Worm (Caenorhabditis elegans) whole organism, late embryonic: Measurements from ENCODE around the gene drd-10.

Experiments used
- C38D4.7 ChIP-seq: fragments of 200-800 bp; sonication (Bioruptor generic); optimal IDR thresholded peaks from 2 replicates; lab custom pipeline; 2018; ENCODE audit warnings: mild to moderate bottlenecking, missing genetic modification characterization, moderate library complexity, missing compliant biosample characterization
- F13H6.1 ChIP-seq: sonication (generic microtip); optimal IDR thresholded peaks from 2 replicates; lab custom pipeline; 2016; ENCODE audit warnings: missing genetic modification characterization, missing compliant biosample characterization
- K09A11.1 ChIP-seq: sonication (generic microtip); optimal IDR thresholded peaks from 2 replicates; lab custom pipeline; 2017; ENCODE audit warnings: antibody characterized with exemption, mild to moderate bottlenecking, missing genetic modification characterization, missing compliant biosample characterization; ENCODE audit not compliant: insufficient read depth
- T23F11.4 ChIP-seq: fragments of 200-800 bp; sonication (Bioruptor generic); optimal IDR thresholded peaks from 2 replicates; lab custom pipeline; 2018; ENCODE audit warnings: mild to moderate bottlenecking, missing genetic modification characterization, missing compliant biosample characterization
- ama-1 ChIP-seq: fragments of 150-350 bp; optimal IDR thresholded peaks from 2 replicates; lab custom pipeline; 2014
- ceh-19 ChIP-seq: fragments of 200-800 bp; sonication (Bioruptor generic); optimal IDR thresholded peaks from 2 replicates; lab custom pipeline; 2018; ENCODE audit warnings: mild to moderate bottlenecking, missing genetic modification characterization, missing compliant biosample characterization
- ceh-2 ChIP-seq: sonication (generic microtip); optimal IDR thresholded peaks from 2 replicates; lab custom pipeline; 2016; ENCODE audit warnings: missing genotype, missing genetic modification characterization, missing compliant biosample characterization
- ceh-24 ChIP-seq: sonication (generic microtip); optimal IDR thresholded peaks from 2 replicates; lab custom pipeline; 2016; ENCODE audit warnings: mild to moderate bottlenecking, missing genetic modification characterization, missing compliant biosample characterization
- ceh-30 ChIP-seq: fragments of 150-350 bp; optimal IDR thresholded peaks from 2 replicates; lab custom pipeline; 2014; ENCODE audit warnings: missing biosample characterization, missing genetic modification characterization
- ceh-34 ChIP-seq: sonication (generic microtip); optimal IDR thresholded peaks from 2 replicates; lab custom pipeline; 2016; ENCODE audit warnings: mild to moderate bottlenecking, missing genetic modification characterization, missing compliant biosample characterization
- ceh-48 ChIP-seq: sonication (generic microtip); optimal IDR thresholded peaks from 2 replicates; lab custom pipeline; 2016; ENCODE audit warnings: missing genetic modification characterization, inconsistent platforms, missing compliant biosample characterization
- che-1 ChIP-seq: sonication (generic microtip); optimal IDR thresholded peaks from 2 replicates; lab custom pipeline; 2016; ENCODE audit warnings: mild to moderate bottlenecking, missing genetic modification characterization, missing compliant biosample characterization
- dmd-4 ChIP-seq: sonication (generic microtip); optimal IDR thresholded peaks from 2 replicates; lab custom pipeline; 2016; ENCODE audit warnings: borderline replicate concordance, missing genetic modification characterization, missing compliant biosample characterization
- elt-2 ChIP-seq: sonication (generic microtip); optimal IDR thresholded peaks from 2 replicates; lab custom pipeline; 2016; ENCODE audit warnings: missing genetic modification reagents, missing genetic modification characterization, missing compliant biosample characterization
- elt-4 ChIP-seq: sonication (generic microtip); optimal IDR thresholded peaks from 2 replicates; lab custom pipeline; 2016; ENCODE audit warnings: missing genetic modification characterization, missing compliant biosample characterization
- ets-4 ChIP-seq: sonication (generic microtip); optimal IDR thresholded peaks from 2 replicates; lab custom pipeline; 2016; ENCODE audit warnings: missing genetic modification characterization, missing compliant biosample characterization
- eyg-1 ChIP-seq: sonication (generic microtip); optimal IDR thresholded peaks from 2 replicates; lab custom pipeline; 2016; ENCODE audit warnings: missing genotype, missing genetic modification characterization, missing compliant biosample characterization
- fkh-10 ChIP-seq: fragments of 150-350 bp; optimal IDR thresholded peaks from 2 replicates; lab custom pipeline; 2014; ENCODE audit warnings: missing biosample characterization, missing genetic modification reagents, missing genetic modification characterization
- fkh-6 ChIP-seq: sonication (generic microtip); optimal IDR thresholded peaks from 2 replicates; lab custom pipeline; 2016; ENCODE audit warnings: missing genetic modification characterization, missing compliant biosample characterization
- gmeb-2 ChIP-seq: sonication (generic microtip); optimal IDR thresholded peaks from 2 replicates; lab custom pipeline; 2016; ENCODE audit warnings: missing genetic modification characterization, inconsistent platforms, missing compliant biosample characterization
- hlh-6 ChIP-seq: sonication (generic microtip); optimal IDR thresholded peaks from 2 replicates; lab custom pipeline; 2016; ENCODE audit warnings: missing genotype, missing genetic modification characterization, missing compliant biosample characterization
- hlh-8 ChIP-seq: sonication (generic microtip); optimal IDR thresholded peaks from 2 replicates; lab custom pipeline; 2016; ENCODE audit warnings: missing genotype, missing genetic modification characterization, missing compliant biosample characterization
- lin-11 ChIP-seq: fragments of 200-800 bp; sonication (Bioruptor generic); optimal IDR thresholded peaks from 2 replicates; lab custom pipeline; 2018; ENCODE audit warnings: mild to moderate bottlenecking, missing genetic modification characterization, missing compliant biosample characterization
- madf-2 ChIP-seq: sonication (generic microtip); optimal IDR thresholded peaks from 2 replicates; lab custom pipeline; 2017; ENCODE audit warnings: missing genetic modification characterization, missing compliant biosample characterization
- mec-3 ChIP-seq: sonication (generic microtip); optimal IDR thresholded peaks from 2 replicates; lab custom pipeline; 2016; ENCODE audit warnings: borderline replicate concordance, missing genetic modification characterization, missing compliant biosample characterization
- nhr-11 ChIP-seq: fragments of 150-350 bp; optimal IDR thresholded peaks from 2 replicates; lab custom pipeline; 2014; ENCODE audit warnings: missing biosample characterization, missing genetic modification characterization
- pag-3 ChIP-seq: sonication (generic microtip); optimal IDR thresholded peaks from 2 replicates; lab custom pipeline; 2016; ENCODE audit warnings: missing compliant biosample characterization, missing genetic modification characterization, borderline replicate concordance
- pat-9 ChIP-seq: fragments of 200-800 bp; sonication (Bioruptor generic); optimal IDR thresholded peaks from 2 replicates; lab custom pipeline; 2018; ENCODE audit warnings: mild to moderate bottlenecking, missing genetic modification characterization, moderate library complexity, missing compliant biosample characterization
- pha-4 ChIP-seq: fragments of 150-350 bp; optimal IDR thresholded peaks from 2 replicates; lab custom pipeline; 2018; ENCODE audit warnings: missing biosample characterization, missing genetic modification reagents, missing genetic modification characterization
- pros-1 ChIP-seq: fragments of 150-350 bp; optimal IDR thresholded peaks from 2 replicates; lab custom pipeline; 2014; ENCODE audit warnings: missing biosample characterization, missing genetic modification reagents, missing genetic modification characterization
- rnt-1 ChIP-seq: sonication (generic microtip); optimal IDR thresholded peaks from 2 replicates; lab custom pipeline; 2016; ENCODE audit warnings: missing genetic modification characterization, missing compliant biosample characterization
- sox-2 ChIP-seq: fragments of 200-800 bp; sonication (Bioruptor generic); IDR thresholded peaks from 2 replicates; pipeline ENCODE4 v1.3.6; 2022; ENCODE audit warnings: missing genetic modification reagents, missing genetic modification characterization, missing compliant biosample characterization
- sox-4 ChIP-seq: sonication (generic microtip); optimal IDR thresholded peaks from 2 replicates; lab custom pipeline; 2017; ENCODE audit warnings: mild to moderate bottlenecking, missing genetic modification characterization, inconsistent platforms, missing compliant biosample characterization
- tbx-2 ChIP-seq: sonication (generic microtip); optimal IDR thresholded peaks from 2 replicates; lab custom pipeline; 2016; ENCODE audit warnings: missing genetic modification characterization, missing compliant biosample characterization
- tbx-7 ChIP-seq: sonication (generic microtip); optimal IDR thresholded peaks from 2 replicates; lab custom pipeline; 2016; ENCODE audit warnings: missing genotype, missing genetic modification characterization, missing compliant biosample characterization
- ttx-3 ChIP-seq: sonication (generic microtip); optimal IDR thresholded peaks from 2 replicates; lab custom pipeline; 2016; ENCODE audit warnings: missing genetic modification reagents, missing genetic modification characterization, missing compliant biosample characterization
- unc-55 ChIP-seq: sonication (generic microtip); optimal IDR thresholded peaks from 2 replicates; lab custom pipeline; 2017; ENCODE audit warnings: missing biosample characterization, missing genetic modification reagents, missing genetic modification characterization

Gene drd-10

ce11 chrV:6991771-6992170 lies 15.6 kb upstream of the drd-10 start, which contains the start of gene nhr-162:
Gene nhr-162 (minus strand): TSS chrV:6991871.
- no peak for TF ChIP-seq lin-11 (tag; lab: Kevin White, UChicago)
- no peak for TF ChIP-seq ceh-19 (GFP tag; lab: Kevin White, UChicago)
- no peak for TF ChIP-seq C38D4.7 (GFP tag; lab: Kevin White, UChicago)
- no peak for TF ChIP-seq pros-1 (tag; lab: Kevin White, UChicago)
- no peak for TF ChIP-seq rnt-1 (tag; lab: Kevin White, UChicago)
- no peak for TF ChIP-seq unc-55
- TF ChIP-seq fkh-10, result no peak
- TF ChIP-seq ceh-24, result no peak
- TF ChIP-seq hlh-6 (tag; lab: Kevin White, UChicago), result no peak
- TF ChIP-seq che-1, result no peak
- no peak for TF ChIP-seq tbx-7 (tag; lab: Kevin White, UChicago)
- no peak for TF ChIP-seq ceh-34 (tag; lab: Kevin White, UChicago)
- no peak for TF ChIP-seq madf-2
- TF ChIP-seq, all 69 proteins: peak for 0

- no peak for TF ChIP-seq ceh-30 (tag; lab: Kevin White, UChicago)
- no peak for TF ChIP-seq ama-1 (lab: Kevin White, UChicago)
- TF ChIP-seq lin-11 (tag; lab: Kevin White, UChicago), result no peak
- no peak for TF ChIP-seq ets-4 (tag; lab: Kevin White, UChicago)
- no peak for TF ChIP-seq eyg-1 (tag; lab: Kevin White, UChicago)
Observed at ce11 chrV:6993999-6994398, 13.4 kb upstream of the drd-10 start.

- TF ChIP-seq che-1 (no peak), T23F11.4 (GFP tag; lab: Kevin White, UChicago) (no peak), ttx-3 (tag; lab: Kevin White, UChicago) (no peak), lin-11 (tag; lab: Kevin White, UChicago) (no peak), hlh-8 (tag; lab: Kevin White, UChicago) (no peak), fkh-6 (tag; lab: Kevin White, UChicago) (no peak), K09A11.1 (tag; lab: Kevin White, UChicago) (no peak), sox-2 (no peak), sox-4 (tag; lab: Kevin White, UChicago) (no peak), ets-4 (tag; lab: Kevin White, UChicago) (no peak), pros-1 (tag; lab: Kevin White, UChicago) (no peak), elt-4 (tag; lab: Kevin White, UChicago) (no peak), nhr-11 (tag; lab: Kevin White, UChicago) (no peak), pha-4 (tag; lab: Kevin White, UChicago) (no peak), F13H6.1 (tag; lab: Kevin White, UChicago) (no peak), elt-2 (tag; lab: Kevin White, UChicago) (no peak), ceh-30 (tag; lab: Kevin White, UChicago) (no peak)
Observed at ce11 chrV:6997041-6997552, 10.3 kb upstream of the drd-10 start, which contains the start of gene nhr-107. Gene nhr-107 (minus strand): TSS chrV:6997091.

ce11 chrV:6998303-6998884 lies 9.0 kb upstream of the drd-10 start, which contains the start of gene nhr-42:
Gene nhr-42 (plus strand): TSS chrV:6998819.
- TF ChIP-seq mec-3 (tag; lab: Kevin White, UChicago) (no peak), che-1 (no peak), pat-9 (no peak), hlh-8 (tag; lab: Kevin White, UChicago) (no peak), pag-3 (tag; lab: Kevin White, UChicago) (no peak), tbx-2 (tag; lab: Kevin White, UChicago) (no peak), sox-2 (no peak), ama-1 (lab: Kevin White, UChicago) (no peak), ceh-48 (tag; lab: Kevin White, UChicago) (no peak), unc-55 (no peak), eyg-1 (tag; lab: Kevin White, UChicago) (no peak), ceh-2 (no peak), gmeb-2 (tag; lab: Kevin White, UChicago) (no peak), dmd-4 (tag; lab: Kevin White, UChicago) (no peak)
